Fruit fly (Drosophila melanogaster) whole organism, embryonic: Measurements from ENCODE around the gene Vps26.

Experiments used
- ATbp ChIP-seq: fragments of 200-800 bp; sonication (Bioruptor generic); optimal IDR thresholded peaks from 2 replicates; lab custom pipeline; 2017; ENCODE audit warnings: missing biosample characterization, mild to moderate bottlenecking, missing genetic modification characterization, missing genetic modification reagents
- Abd-B ChIP-seq: fragments of 200-800 bp; sonication (Bioruptor generic); optimal IDR thresholded peaks from 2 replicates; lab custom pipeline; 2018; ENCODE audit warnings: missing biosample characterization, mild to moderate bottlenecking, missing genetic modification characterization, moderate library complexity
- Aef1 ChIP-seq: fragments of 200-800 bp; sonication (Bioruptor generic); IDR thresholded peaks from 3 replicates; pipeline ENCODE4 v1.3.6; 2022; ENCODE audit warnings: missing biosample characterization, missing genetic modification characterization
- Antp ChIP-seq: fragments of 200-800 bp; sonication (Bioruptor generic); optimal IDR thresholded peaks from 3 replicates; lab custom pipeline; 2016; ENCODE audit warnings: missing biosample characterization, missing genetic modification characterization
- Atf3 ChIP-seq: fragments of 200-800 bp; sonication (Bioruptor generic); optimal IDR thresholded peaks from 3 replicates; lab custom pipeline; 2016; ENCODE audit warnings: missing biosample characterization, missing genetic modification characterization
- C15 ChIP-seq: fragments of 200-800 bp; sonication (Bioruptor generic); IDR thresholded peaks from 3 replicates; pipeline ENCODE4 v1.3.6; 2022; ENCODE audit warnings: missing biosample characterization, missing genetic modification characterization
- CG1024 ChIP-seq: fragments of 200-800 bp; sonication (Bioruptor generic); IDR thresholded peaks from 2 replicates; pipeline ENCODE4 v1.3.6; 2022; ENCODE audit warnings: missing biosample characterization, missing genetic modification characterization
- CG11560 ChIP-seq: fragments of 200-800 bp; sonication (Bioruptor generic); IDR thresholded peaks from 3 replicates; pipeline ENCODE4 v1.3.6; 2022; ENCODE audit warnings: missing biosample characterization, missing genetic modification characterization
- CG11696 ChIP-seq: fragments of 200-800 bp; sonication (Bioruptor generic); IDR thresholded peaks from 2 replicates; pipeline ENCODE4 v1.3.6; 2022; ENCODE audit warnings: missing biosample characterization, missing genetic modification characterization
- CG12236 ChIP-seq: fragments of 200-800 bp; sonication (Bioruptor generic); optimal IDR thresholded peaks from 2 replicates; lab custom pipeline; 2016; ENCODE audit warnings: missing biosample characterization, missing genetic modification characterization
- CG14441 ChIP-seq: fragments of 200-800 bp; sonication (Bioruptor generic); IDR thresholded peaks from 2 replicates; pipeline ENCODE4 v1.3.6; 2022; ENCODE audit warnings: missing biosample characterization, missing genetic modification characterization
- CG14965 ChIP-seq: fragments of 200-800 bp; sonication (Bioruptor generic); optimal IDR thresholded peaks from 2 replicates; lab custom pipeline; 2016; ENCODE audit warnings: missing biosample characterization, missing genetic modification characterization, borderline replicate concordance
- CG1647 ChIP-seq: fragments of 200-800 bp; sonication (Bioruptor generic); optimal IDR thresholded peaks from 3 replicates; lab custom pipeline; 2016; ENCODE audit warnings: missing biosample characterization, missing genetic modification characterization
- CG2120 ChIP-seq: fragments of 200-800 bp; sonication (Bioruptor generic); optimal IDR thresholded peaks from 3 replicates; lab custom pipeline; 2016; ENCODE audit warnings: missing biosample characterization, missing genetic modification characterization
- CG2712 ChIP-seq: fragments of 200-800 bp; optimal IDR thresholded peaks from 3 replicates; lab custom pipeline; 2019; ENCODE audit warnings: missing biosample characterization, mild to moderate bottlenecking, missing genetic modification characterization, moderate library complexity
- CG30431 ChIP-seq: fragments of 200-800 bp; sonication (Bioruptor generic); optimal IDR thresholded peaks from 2 replicates; lab custom pipeline; 2017; ENCODE audit warnings: missing biosample characterization, missing genetic modification characterization
- CG32767 ChIP-seq: fragments of 200-800 bp; sonication (Bioruptor generic); IDR thresholded peaks from 2 replicates; pipeline ENCODE4 v1.3.6; 2022; ENCODE audit warnings: missing biosample characterization, missing genetic modification characterization
- CG3407 ChIP-seq: fragments of 200-800 bp; sonication (Bioruptor generic); optimal IDR thresholded peaks from 2 replicates; lab custom pipeline; 2018; ENCODE audit warnings: missing biosample characterization, mild to moderate bottlenecking, missing genetic modification characterization
- CG6272 ChIP-seq: fragments of 200-800 bp; sonication (Bioruptor generic); IDR thresholded peaks from 2 replicates; pipeline ENCODE4 v1.3.6; 2022; ENCODE audit warnings: missing biosample characterization, missing genetic modification characterization
- CG6689 ChIP-seq: fragments of 200-800 bp; sonication (Bioruptor generic); IDR thresholded peaks from 2 replicates; pipeline ENCODE4 v1.3.6; 2022; ENCODE audit warnings: missing biosample characterization, missing genetic modification characterization
- CG6813 ChIP-seq: fragments of 200-800 bp; sonication (Bioruptor generic); optimal IDR thresholded peaks from 2 replicates; lab custom pipeline; 2017; ENCODE audit warnings: missing biosample characterization, missing genetic modification characterization, mild to moderate bottlenecking, moderate library complexity, missing genetic modification reagents
- CG8359 ChIP-seq: fragments of 200-800 bp; sonication (Bioruptor generic); optimal IDR thresholded peaks from 2 replicates; lab custom pipeline; 2017; ENCODE audit warnings: missing biosample characterization, mild to moderate bottlenecking, missing genetic modification characterization, borderline replicate concordance
- CG9932 ChIP-seq: fragments of 200-800 bp; sonication (Bioruptor generic); IDR thresholded peaks from 2 replicates; pipeline ENCODE4 v1.3.6; 2022; ENCODE audit warnings: missing biosample characterization, missing genetic modification characterization
- Camta ChIP-seq: fragments of 200-800 bp; sonication (Bioruptor generic); optimal IDR thresholded peaks from 2 replicates; lab custom pipeline; 2016; ENCODE audit warnings: missing biosample characterization, missing genetic modification characterization
- Dip2 ChIP-seq: fragments of 200-800 bp; sonication (Bioruptor generic); IDR thresholded peaks from 2 replicates; pipeline ENCODE4 v1.3.6; 2022; ENCODE audit warnings: missing biosample characterization, missing genetic modification characterization
- Dp ChIP-seq: fragments of 200-800 bp; sonication (Bioruptor generic); optimal IDR thresholded peaks from 2 replicates; lab custom pipeline; 2018; ENCODE audit warnings: missing biosample characterization, mild to moderate bottlenecking, missing genetic modification characterization, moderate library complexity
- Fer1 ChIP-seq: fragments of 200-800 bp; sonication (Bioruptor generic); optimal IDR thresholded peaks from 2 replicates; lab custom pipeline; 2017; ENCODE audit warnings: missing biosample characterization, mild to moderate bottlenecking, missing genetic modification characterization
- HLH54F ChIP-seq: fragments of 200-800 bp; sonication (Bioruptor generic); optimal IDR thresholded peaks from 3 replicates; lab custom pipeline; 2016; ENCODE audit warnings: missing biosample characterization, missing genetic modification characterization
- Hr3 ChIP-seq: fragments of 200-800 bp; sonication (Bioruptor generic); optimal IDR thresholded peaks from 3 replicates; lab custom pipeline; 2016; ENCODE audit warnings: missing biosample characterization, missing genetic modification characterization
- MBD-R2 ChIP-seq: fragments of 200-800 bp; sonication (Bioruptor generic); IDR thresholded peaks from 2 replicates; pipeline ENCODE4 v1.3.6; 2022; ENCODE audit warnings: missing biosample characterization, missing genetic modification characterization
- Med ChIP-seq: fragments of 200-800 bp; sonication (Bioruptor generic); peaks from one replicate; lab custom pipeline; 2016; ENCODE audit warnings: missing biosample characterization, missing genetic modification characterization, mild to moderate bottlenecking, inconsistent platforms, moderate library complexity
- NC2β ChIP-seq: fragments of 200-800 bp; sonication (Bioruptor generic); optimal IDR thresholded peaks from 2 replicates; lab custom pipeline; 2016; ENCODE audit warnings: missing biosample characterization, missing genetic modification characterization
- NFAT ChIP-seq: fragments of 200-800 bp; sonication (Bioruptor generic); IDR thresholded peaks from 2 replicates; pipeline ENCODE4 v1.3.6; 2022; ENCODE audit warnings: missing biosample characterization, missing genetic modification characterization
- Sry-β ChIP-seq: fragments of 200-800 bp; sonication (Bioruptor generic); optimal IDR thresholded peaks from 2 replicates; lab custom pipeline; 2018; ENCODE audit warnings: missing biosample characterization, mild to moderate bottlenecking, missing genetic modification characterization, moderate library complexity
- Stat92E ChIP-seq, 3 experiments: fragments of >200 bp in 2 of 3; fragments of 200-800 bp in 1 of 3; sonication (Bioruptor generic) in 1 of 3; optimal IDR thresholded peaks; 2 replicates each; lab custom pipeline; 2017 to 2019; ENCODE audit warnings: missing biosample characterization in 3 of 3, missing genetic modification characterization in 3 of 3, mild to moderate bottlenecking in 1 of 3, moderate library complexity in 1 of 3
- YL-1 ChIP-seq: fragments of 200-800 bp; sonication (Bioruptor generic); optimal IDR thresholded peaks from 3 replicates; lab custom pipeline; 2017; ENCODE audit warnings: missing biosample characterization, mild to moderate bottlenecking, missing genetic modification characterization
- ase ChIP-seq: fragments of 200-800 bp; sonication (Bioruptor generic); IDR thresholded peaks from 3 replicates; pipeline ENCODE4 v1.3.6; 2022; ENCODE audit warnings: missing biosample characterization, missing genetic modification characterization
- da ChIP-seq: fragments of 200-800 bp; sonication (Bioruptor generic); optimal IDR thresholded peaks from 2 replicates; lab custom pipeline; 2016; ENCODE audit warnings: missing biosample characterization, missing genetic modification characterization
- exex ChIP-seq: fragments of 200-800 bp; sonication (Bioruptor generic); optimal IDR thresholded peaks from 4 replicates; lab custom pipeline; 2018; ENCODE audit warnings: missing biosample characterization, mild to moderate bottlenecking, missing genetic modification characterization, moderate library complexity
- eyg ChIP-seq: fragments of 200-800 bp; sonication (Bioruptor generic); optimal IDR thresholded peaks from 3 replicates; lab custom pipeline; 2016; ENCODE audit warnings: missing biosample characterization, missing genetic modification characterization
- gt ChIP-seq: fragments of 200-800 bp; sonication (Bioruptor generic); IDR thresholded peaks from 2 replicates; pipeline ENCODE4 v1.3.6; 2022; ENCODE audit warnings: missing biosample characterization, missing genetic modification characterization
- hkb ChIP-seq, 2 experiments: fragments of 200-800 bp in 1 of 2; fragments of >200 bp in 1 of 2; sonication (Bioruptor generic) in 1 of 2; IDR thresholded peaks in 1 of 2; optimal IDR thresholded peaks in 1 of 2; 2 replicates each; pipeline versions ENCODE4 v1.3.6 to Lab custom; 2017 to 2022; ENCODE audit warnings: missing biosample characterization in 1 of 2, missing genetic modification characterization in 1 of 2
- ind ChIP-seq: fragments of 200-800 bp; sonication (Bioruptor generic); optimal IDR thresholded peaks from 3 replicates; lab custom pipeline; 2016; ENCODE audit warnings: missing biosample characterization, missing genetic modification characterization
- jigr1 ChIP-seq: fragments of 200-800 bp; sonication (Bioruptor generic); IDR thresholded peaks from 3 replicates; pipeline ENCODE4 v1.3.6; 2022; ENCODE audit warnings: missing biosample characterization, missing genetic modification characterization
- ken ChIP-seq: fragments of 200-800 bp; sonication (Bioruptor generic); IDR thresholded peaks from 3 replicates; pipeline ENCODE4 v1.3.6; 2022; ENCODE audit warnings: missing biosample characterization, missing genetic modification characterization
- pita ChIP-seq: fragments of 200-800 bp; sonication (Bioruptor generic); optimal IDR thresholded peaks from 2 replicates; lab custom pipeline; 2017; ENCODE audit warnings: missing biosample characterization, mild to moderate bottlenecking, missing genetic modification characterization
- pros ChIP-seq: fragments of 200-800 bp; sonication (Bioruptor generic); optimal IDR thresholded peaks from 3 replicates; lab custom pipeline; 2019; ENCODE audit warnings: missing biosample characterization, mild to moderate bottlenecking, missing genetic modification characterization, moderate library complexity
- ranshi ChIP-seq: fragments of 200-800 bp; sonication (Bioruptor generic); IDR thresholded peaks from 2 replicates; pipeline ENCODE4 v1.3.6; 2022; ENCODE audit warnings: missing biosample characterization, missing genetic modification characterization
- salm ChIP-seq: fragments of 200-800 bp; sonication (Bioruptor generic); optimal IDR thresholded peaks from 2 replicates; lab custom pipeline; 2018; ENCODE audit warnings: missing biosample characterization, mild to moderate bottlenecking, missing genetic modification characterization
- stc ChIP-seq: fragments of 200-800 bp; sonication (Bioruptor generic); IDR thresholded peaks from 2 replicates; pipeline ENCODE4 v1.3.6; 2022; ENCODE audit warnings: missing biosample characterization, missing genetic modification characterization
- zfh2 ChIP-seq: fragments of 200-800 bp; sonication (Bioruptor generic); optimal IDR thresholded peaks from 2 replicates; lab custom pipeline; 2016; ENCODE audit warnings: missing biosample characterization, missing genetic modification characterization

Gene Vps26

dm6 chrX:1849914-1850313 is 23.7 kb upstream of the Vps26 start (continued):
- peak; percentile 95 for TF ChIP-seq CG2120 (GFP tag; lab: Kevin White, UChicago)
- peak; percentile 48 for TF ChIP-seq CG32767
- peak; percentile 89 for TF ChIP-seq CG6813
- peak; percentile 95 for TF ChIP-seq Fer1 (GFP tag; lab: Kevin White, UChicago)
- no peak for TF ChIP-seq gt (GFP tag; lab: Robert Waterston, UW)
- peak; percentile 36 for TF ChIP-seq Atf3 (GFP tag; lab: Kevin White, UChicago)
- peak; percentile 67; the same call in 1 of the 2 replicates for TF ChIP-seq stc
- peak; percentile 42 for TF ChIP-seq CG12236
- TF ChIP-seq Dip2 (GFP tag; lab: Robert Waterston, UW) = no peak; the same call in 1 of the 2 replicates
- TF ChIP-seq Stat92E (GFP tag; optimal IDR thresholded peaks at IDR 0.05; lab: Kevin White, UChicago) = no peak
- peak; percentile 68 for TF ChIP-seq salm (tag; lab: Kevin White, UChicago)
- peak; percentile 81 for TF ChIP-seq Aef1 (GFP tag; lab: Robert Waterston, UW)
- TF ChIP-seq eyg = peak; percentile 44
- peak; percentile 98 for TF ChIP-seq Med (GFP tag; lab: Kevin White, UChicago)
- peak; percentile 63 for TF ChIP-seq MBD-R2 (GFP tag; lab: Robert Waterston, UW)
- TF ChIP-seq zfh2 = peak; percentile 83
- peak; percentile 14 for TF ChIP-seq da
- peak; percentile 85 for TF ChIP-seq CG2712 (tag; lab: Kevin White, UChicago)
- peak; percentile 56 for TF ChIP-seq Antp (GFP tag; lab: Kevin White, UChicago)
- TF ChIP-seq CG8359 = peak; percentile 46
- peak; percentile 27; the same call in 1 of the 3 replicates for TF ChIP-seq jigr1
- peak; percentile 47 for TF ChIP-seq Camta (GFP tag; lab: Kevin White, UChicago)
- TF ChIP-seq CG3407 (GFP tag; lab: Kevin White, UChicago) = peak; percentile 46
- peak; percentile 72 for TF ChIP-seq HLH54F (GFP tag; lab: Kevin White, UChicago)
- peak; percentile 30; the same call in 1 of the 2 replicates for TF ChIP-seq CG11696 (GFP tag; lab: Robert Waterston, UW)
- no peak for TF ChIP-seq C15 (GFP tag; lab: Robert Waterston, UW)
- 0 out of 3 replicates have a peak, but pooled peaks have one; percentile 58 for TF ChIP-seq CG11560 (tag; lab: Robert Waterston, UW)
- peak; percentile 87 for TF ChIP-seq ind (GFP tag; lab: Kevin White, UChicago)
- peak; percentile 89 for TF ChIP-seq exex (tag; lab: Kevin White, UChicago)
- TF ChIP-seq ken (GFP tag; lab: Robert Waterston, UW) = peak; percentile 54; the same call in 1 of the 3 replicates
- TF ChIP-seq pros (GFP tag; lab: Kevin White, UChicago) = no peak
- TF ChIP-seq CG6689 (GFP tag; lab: Robert Waterston, UW) = peak; percentile 71
- no peak for TF ChIP-seq pita
- TF ChIP-seq Dp (GFP tag; lab: Kevin White, UChicago) = no peak
- peak; percentile 84 for TF ChIP-seq Abd-B
- peak; percentile 79 for TF ChIP-seq CG1647
- TF ChIP-seq CG30431 (GFP tag; lab: Kevin White, UChicago) = peak; percentile 72
- peak; percentile 57 for TF ChIP-seq YL-1 (GFP tag; lab: Kevin White, UChicago)
- peak; percentile 70 for TF ChIP-seq ranshi (GFP tag; lab: Robert Waterston, UW)
- TF ChIP-seq Sry-β (GFP tag; lab: Kevin White, UChicago) = peak; percentile 6
- peak; percentile 70 for TF ChIP-seq Hr3 (GFP tag; lab: Kevin White, UChicago)
- TF ChIP-seq ase (GFP tag; lab: Robert Waterston, UW) = peak; percentile 59; the same call in 2 of the 3 replicates
- no peak for TF ChIP-seq CG1024 (GFP tag; lab: Robert Waterston, UW)
- no peak for TF ChIP-seq CG14965 (GFP tag; lab: Kevin White, UChicago)
- peak; percentile 83 for TF ChIP-seq CG9932 (GFP tag; lab: Robert Waterston, UW)
- peak; percentile 51 for TF ChIP-seq NC2β
- TF ChIP-seq hkb (optimal IDR thresholded peaks at IDR 0.05; lab: Kevin White, UChicago) = no peak
- TF ChIP-seq hkb (GFP tag; IDR thresholded peaks at IDR 0.05; lab: Robert Waterston, UW) = peak; percentile 84
- peak; percentile 69 for TF ChIP-seq CG6272
- TF ChIP-seq NFAT = peak; percentile 74; the same call in 1 of the 2 replicates
- peak; percentile 63 for TF ChIP-seq CG14441
- peak; percentile 72 for TF ChIP-seq ATbp (GFP tag; lab: Kevin White, UChicago)
